Worm (Caenorhabditis elegans) whole organism, L1 larva: ENCODE results near the gene sre-1.

Experiments
- F16B12.6 ChIP-seq: fragments of 150-350 bp; optimal IDR thresholded peaks from 2 replicates; lab custom pipeline; 2014; ENCODE audit warnings: missing biosample characterization, missing genetic modification characterization
- Y116A8C.19 ChIP-seq: sonication (generic microtip); optimal IDR thresholded peaks from 2 replicates; lab custom pipeline; 2016; ENCODE audit warnings: missing compliant biosample characterization, missing genetic modification characterization, borderline replicate concordance
- aha-1 ChIP-seq: fragments of 150-350 bp; optimal IDR thresholded peaks from 2 replicates; lab custom pipeline; 2014; ENCODE audit warnings: missing biosample characterization, missing genetic modification characterization
- aly-2 ChIP-seq: fragments of 150-350 bp; optimal IDR thresholded peaks from 2 replicates; lab custom pipeline; 2014; ENCODE audit warnings: missing biosample characterization, missing genetic modification characterization
- ama-1 ChIP-seq: fragments of 150-350 bp; optimal IDR thresholded peaks from 2 replicates; lab custom pipeline; 2014
- ceh-88 ChIP-seq: fragments of 200-800 bp; sonication (Bioruptor generic); IDR thresholded peaks from 2 replicates; pipeline ENCODE4 v1.3.6; 2022; ENCODE audit warnings: missing genetic modification characterization, missing compliant biosample characterization
- ceh-90 ChIP-seq: sonication (generic microtip); optimal IDR thresholded peaks from 2 replicates; lab custom pipeline; 2016; ENCODE audit warnings: missing genetic modification characterization, missing compliant biosample characterization
- ces-1 ChIP-seq: fragments of 150-350 bp; optimal IDR thresholded peaks from 2 replicates; lab custom pipeline; 2014; ENCODE audit warnings: missing biosample characterization, missing genetic modification reagents, missing genetic modification characterization
- dpl-1 ChIP-seq, 3 experiments: fragments of 150-350 bp in 2 of 3; sonication (generic microtip) in 1 of 3; optimal IDR thresholded peaks; 2 replicates each; lab custom pipeline; 2014 to 2017; ENCODE audit warnings: missing biosample characterization in 3 of 3, missing genetic modification characterization in 3 of 3, missing genetic modification reagents in 3 of 3
- efl-1 ChIP-seq, 4 experiments: fragments of 150-350 bp; optimal IDR thresholded peaks in 3 of 4; peaks in 1 of 4; 1 replicate in 1 of 4; 2 replicates in 3 of 4; lab custom pipeline; 2014; ENCODE audit warnings: missing biosample characterization in 2 of 4, missing genetic modification characterization in 2 of 4, missing genetic modification reagents in 2 of 4
- elt-2 ChIP-seq: sonication (generic microtip); optimal IDR thresholded peaks from 2 replicates; lab custom pipeline; 2016; ENCODE audit warnings: missing genetic modification characterization, mild to moderate bottlenecking, inconsistent platforms, missing compliant biosample characterization, missing genetic modification reagents
- elt-3 ChIP-seq, 6 experiments: fragments of 150-350 bp in 1 of 6; sonication (generic microtip); optimal IDR thresholded peaks; 2 replicates each; lab custom pipeline; 2017 to 2018; ENCODE audit warnings: missing biosample characterization in 6 of 6, missing genetic modification characterization in 6 of 6, inconsistent platforms in 1 of 6
- ets-5 ChIP-seq: fragments of 200-800 bp; sonication (Bioruptor generic); IDR thresholded peaks from 2 replicates; pipeline ENCODE4 v1.3.6; 2022; ENCODE audit warnings: missing genetic modification characterization, missing compliant biosample characterization
- fkh-4 ChIP-seq: sonication (generic microtip); optimal IDR thresholded peaks from 2 replicates; lab custom pipeline; 2016; ENCODE audit warnings: missing compliant biosample characterization, missing genetic modification characterization, borderline replicate concordance
- fos-1 ChIP-seq: fragments of 150-350 bp; optimal IDR thresholded peaks from 2 replicates; lab custom pipeline; 2014; ENCODE audit warnings: missing biosample characterization, missing genetic modification characterization
- hlh-4 ChIP-seq: sonication (generic microtip); optimal IDR thresholded peaks from 2 replicates; lab custom pipeline; 2016; ENCODE audit warnings: mild to moderate bottlenecking, missing genetic modification characterization, missing compliant biosample characterization
- hpl-2 ChIP-seq: fragments of 150-350 bp; optimal IDR thresholded peaks from 2 replicates; lab custom pipeline; 2014; ENCODE audit warnings: missing biosample characterization, missing genetic modification reagents, missing genetic modification characterization
- lin-13 ChIP-seq: fragments of 150-350 bp; optimal IDR thresholded peaks from 2 replicates; lab custom pipeline; 2014; ENCODE audit warnings: missing biosample characterization, missing genetic modification reagents, missing genetic modification characterization
- lin-14 ChIP-seq: fragments of 200-800 bp; sonication (Bioruptor generic); optimal IDR thresholded peaks from 2 replicates; lab custom pipeline; 2018; ENCODE audit warnings: mild to moderate bottlenecking, missing genetic modification characterization, moderate library complexity, missing compliant biosample characterization
- lin-35 ChIP-seq, 2 experiments: fragments of 150-350 bp; optimal IDR thresholded peaks; 2 replicates each; lab custom pipeline; 2014; ENCODE audit warnings: missing biosample characterization in 2 of 2, missing genetic modification characterization in 2 of 2, missing genetic modification reagents in 2 of 2
- mdl-1 ChIP-seq, 2 experiments: fragments of 150-350 bp; optimal IDR thresholded peaks; 2 replicates each; lab custom pipeline; 2014 to 2017; ENCODE audit warnings: missing biosample characterization in 2 of 2, missing genetic modification characterization in 2 of 2, inconsistent platforms in 1 of 2
- mef-2 ChIP-seq: fragments of 150-350 bp; optimal IDR thresholded peaks from 2 replicates; lab custom pipeline; 2014; ENCODE audit warnings: missing biosample characterization, missing genetic modification characterization
- mep-1 ChIP-seq: fragments of 150-350 bp; optimal IDR thresholded peaks from 2 replicates; lab custom pipeline; 2014; ENCODE audit warnings: missing biosample characterization, missing genetic modification characterization
- nhr-11 ChIP-seq: fragments of 150-350 bp; optimal IDR thresholded peaks from 2 replicates; lab custom pipeline; 2014; ENCODE audit warnings: missing biosample characterization, missing genetic modification characterization
- nhr-20 ChIP-seq: sonication (generic microtip); optimal IDR thresholded peaks from 2 replicates; lab custom pipeline; 2016; ENCODE audit warnings: mild to moderate bottlenecking, missing genetic modification characterization, missing compliant biosample characterization
- nhr-237 ChIP-seq: fragments of 150-350 bp; optimal IDR thresholded peaks from 2 replicates; lab custom pipeline; 2014; ENCODE audit warnings: missing biosample characterization, missing genetic modification characterization
- nhr-28 ChIP-seq: fragments of 150-350 bp; optimal IDR thresholded peaks from 2 replicates; lab custom pipeline; 2014; ENCODE audit warnings: missing biosample characterization, missing genetic modification characterization
- nhr-71 ChIP-seq: sonication (generic microtip); optimal IDR thresholded peaks from 2 replicates; lab custom pipeline; 2016; ENCODE audit warnings: mild to moderate bottlenecking, missing genetic modification characterization, moderate library complexity, missing compliant biosample characterization
- nhr-76 ChIP-seq: sonication (generic microtip); optimal IDR thresholded peaks from 2 replicates; lab custom pipeline; 2017; ENCODE audit warnings: missing biosample characterization, missing genetic modification characterization
- nhr-85 ChIP-seq: sonication (generic microtip); peaks from one replicate; lab custom pipeline; 2016; ENCODE audit warnings: missing genetic modification characterization, inconsistent platforms, missing compliant biosample characterization
- nhr-90 ChIP-seq: sonication (generic microtip); optimal IDR thresholded peaks from 2 replicates; lab custom pipeline; 2016; ENCODE audit warnings: mild to moderate bottlenecking, missing genetic modification characterization, missing compliant biosample characterization; ENCODE audit not compliant: poor library complexity
- pag-3 ChIP-seq: sonication (generic microtip); optimal IDR thresholded peaks from 2 replicates; lab custom pipeline; 2017; ENCODE audit warnings: missing genetic modification characterization, mild to moderate bottlenecking, missing compliant biosample characterization, antibody characterized with exemption, borderline replicate concordance; ENCODE audit not compliant: insufficient read depth
- pax-3 ChIP-seq: fragments of 200-800 bp; sonication (Bioruptor generic); optimal IDR thresholded peaks from 2 replicates; lab custom pipeline; 2018; ENCODE audit warnings: mild to moderate bottlenecking, missing genetic modification characterization, moderate library complexity, missing compliant biosample characterization
- pqm-1 ChIP-seq: sonication (generic microtip); optimal IDR thresholded peaks from 3 replicates; lab custom pipeline; 2017; ENCODE audit warnings: missing biosample characterization, missing genetic modification characterization
- snpc-4 ChIP-seq: fragments of 150-350 bp; optimal IDR thresholded peaks from 2 replicates; lab custom pipeline; 2014; ENCODE audit warnings: missing biosample characterization, missing genetic modification characterization
- sox-4 ChIP-seq: sonication (generic microtip); optimal IDR thresholded peaks from 2 replicates; lab custom pipeline; 2016; ENCODE audit warnings: missing genetic modification characterization, missing compliant biosample characterization
- sup-37 ChIP-seq: fragments of 200-800 bp; sonication (Bioruptor generic); optimal IDR thresholded peaks from 2 replicates; lab custom pipeline; 2018; ENCODE audit warnings: mild to moderate bottlenecking, missing genetic modification characterization, missing compliant biosample characterization
- swsn-7 ChIP-seq: sonication (generic microtip); optimal IDR thresholded peaks from 2 replicates; lab custom pipeline; 2016; ENCODE audit warnings: missing genetic modification characterization, missing compliant biosample characterization
- tlp-1 ChIP-seq: fragments of 150-350 bp; optimal IDR thresholded peaks from 2 replicates; lab custom pipeline; 2014; ENCODE audit warnings: missing biosample characterization, missing genetic modification characterization
- unc-130 ChIP-seq: fragments of 150-350 bp; optimal IDR thresholded peaks from 2 replicates; lab custom pipeline; 2017; ENCODE audit warnings: missing biosample characterization, missing genetic modification characterization, inconsistent platforms
- unc-30 ChIP-seq: sonication (generic microtip); optimal IDR thresholded peaks from 2 replicates; lab custom pipeline; 2017; ENCODE audit warnings: missing biosample characterization, missing genetic modification characterization
- unc-86 ChIP-seq: sonication (generic microtip); optimal IDR thresholded peaks from 2 replicates; lab custom pipeline; 2016; ENCODE audit warnings: missing genetic modification characterization, missing compliant biosample characterization
- xbp-1 ChIP-seq: sonication (generic microtip); optimal IDR thresholded peaks from 2 replicates; lab custom pipeline; 2016; ENCODE audit warnings: missing genetic modification characterization, missing compliant biosample characterization
- zag-1 ChIP-seq: fragments of 150-350 bp; optimal IDR thresholded peaks from 2 replicates; lab custom pipeline; 2014; ENCODE audit warnings: missing biosample characterization, missing genetic modification characterization

sre-1 gene

DNA sequence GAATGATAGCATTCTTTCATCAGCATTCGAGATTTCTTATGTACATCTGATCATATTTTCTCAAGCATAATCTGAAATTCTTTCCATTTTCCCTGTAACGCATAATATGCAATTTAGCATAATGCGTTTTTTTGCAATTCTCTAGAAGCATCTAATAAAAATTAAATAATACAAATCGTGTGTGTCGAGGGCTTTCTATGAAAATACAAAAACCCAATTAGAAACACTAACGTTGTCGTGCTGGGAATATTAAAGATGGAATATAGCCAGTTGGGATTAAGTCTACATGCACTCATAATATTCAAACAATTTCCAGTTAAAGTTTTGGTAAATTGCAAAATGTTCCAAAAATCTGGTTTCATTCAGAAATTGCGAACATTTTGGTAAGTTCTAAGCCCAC, 24.9 kb upstream of the sre-1 start, which contains the start of gene F18A1.1:
TSS of gene F18A1.1 (plus strand) at position 301 of the 400 bp plus-strand sequence.
- TF ChIP-seq nhr-85 (tag; lab: Kevin White, UChicago): peak; percentile 56
- no peak for TF ChIP-seq zag-1

DNA sequence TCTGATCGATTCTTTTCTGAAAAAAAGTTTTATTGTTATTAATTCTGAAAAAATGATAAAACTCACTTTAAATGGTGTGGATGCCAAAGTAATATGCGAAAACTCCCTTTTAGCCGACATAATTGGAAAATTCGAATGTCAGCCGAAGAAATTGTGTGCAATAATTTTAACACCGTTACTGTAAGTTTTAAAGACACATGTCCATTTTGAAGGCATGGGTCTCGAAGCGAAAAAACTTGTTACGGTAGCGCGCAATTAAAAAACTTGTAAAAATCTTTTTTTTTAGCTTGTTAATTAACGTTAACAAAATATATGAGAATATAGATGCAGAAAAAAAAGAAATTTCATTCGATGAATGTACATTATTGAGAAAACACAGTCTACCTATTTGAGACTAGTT, 19.1 kb upstream of the sre-1 start, which contains the start of gene pid-1:
TSS of gene pid-1 (minus strand) at position 173 of the 400 bp plus-strand sequence.
- no peak for TF ChIP-seq pax-3
- no peak for TF ChIP-seq elt-2
- no peak for TF ChIP-seq mef-2 (tag; lab: Kevin White, UChicago)
- TF ChIP-seq ceh-88: no peak
- no peak for TF ChIP-seq sup-37 (GFP tag; lab: Kevin White, UChicago)
- no peak for TF ChIP-seq nhr-11 (tag; lab: Kevin White, UChicago)
- no peak for TF ChIP-seq efl-1 (optimal IDR thresholded peaks at IDR 0.05; lab: Kevin White, UChicago)
- no peak for TF ChIP-seq efl-1 (GFP tag; optimal IDR thresholded peaks at IDR 0.05 in 1 of 2; lab: Kevin White, UChicago)
- no peak for TF ChIP-seq sox-4
- no peak for TF ChIP-seq nhr-76
- TF ChIP-seq mdl-1 (tag; optimal IDR thresholded peaks at IDR 0.05; lab: Kevin White, UChicago): no peak

- TF ChIP-seq ama-1 (no peak), elt-2 (peak; percentile 65)
Measured at ce11 chrII:7693929-7694328, 15.6 kb upstream of the sre-1 start, which contains the start of gene nhx-2. Gene nhx-2 (minus strand): TSS chrII:7693957.

DNA sequence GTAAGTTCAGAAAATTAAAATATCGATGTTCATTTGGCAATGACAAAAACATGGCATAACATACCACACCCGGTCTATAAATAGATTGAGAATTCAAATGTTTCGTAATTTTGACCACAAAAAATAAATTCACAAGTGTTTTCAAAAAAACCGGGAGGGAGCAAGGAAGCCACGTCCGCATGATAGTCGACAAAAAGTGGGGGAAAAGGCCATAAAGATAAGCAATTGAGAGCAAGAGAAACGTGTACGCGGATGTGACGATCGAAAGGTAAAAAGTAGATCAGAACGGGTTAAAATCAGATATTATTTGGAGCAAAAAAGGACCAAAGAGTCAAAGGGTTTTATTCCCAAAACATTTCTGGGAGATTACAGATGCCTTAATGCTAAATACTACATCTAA, 14.8 kb upstream of the sre-1 start:
- TF ChIP-seq zag-1: no peak
- TF ChIP-seq elt-2: peak; percentile 56
- TF ChIP-seq, all 84 proteins: peak for 1

- TF ChIP-seq hpl-2 (GFP tag; lab: Kevin White, UChicago) (no peak), mdl-1 (tag; optimal IDR thresholded peaks at IDR 0.05; lab: Kevin White, UChicago) (no peak), nhr-28 (tag; lab: Kevin White, UChicago) (no peak), swsn-7 (no peak), ces-1 (no peak), sox-4 (no peak), ceh-88 (no peak), unc-130 (tag; lab: Kevin White, UChicago) (no peak), pag-3 (tag; lab: Kevin White, UChicago) (no peak), pqm-1 (tag; lab: Kevin White, UChicago) (no peak), nhr-90 (tag; lab: Kevin White, UChicago) (peak; percentile 20), mep-1 (no peak), aha-1 (tag; lab: Kevin White, UChicago) (no peak), xbp-1 (tag; lab: Kevin White, UChicago) (no peak), Y116A8C.19 (tag; lab: Kevin White, UChicago) (no peak), dpl-1 (GFP tag; optimal IDR thresholded peaks at IDR 0.05; lab: Kevin White, UChicago) (no peak), tlp-1 (tag; lab: Kevin White, UChicago) (peak; percentile 36), hlh-4 (no peak), unc-30 (tag; lab: Kevin White, UChicago) (no peak), unc-86 (tag; lab: Kevin White, UChicago) (no peak), F16B12.6 (no peak), lin-13 (GFP tag; lab: Kevin White, UChicago) (no peak), elt-2 (peak; percentile 95), ceh-90 (tag; lab: Kevin White, UChicago) (no peak), ama-1 (no peak), fkh-4 (tag; lab: Kevin White, UChicago) (no peak), ets-5 (GFP tag; lab: Robert Waterston, UW) (no peak), snpc-4 (no peak), mef-2 (tag; lab: Kevin White, UChicago) (no peak), nhr-71 (tag; lab: Kevin White, UChicago) (no peak), lin-14 (peak; percentile 33), fos-1 (tag; lab: Kevin White, UChicago) (no peak), lin-35 (GFP tag; optimal IDR thresholded peaks at IDR 0.05; lab: Kevin White, UChicago) (peak in 1 of 2 experiments; percentile 24), nhr-20 (tag; lab: Kevin White, UChicago) (peak; percentile 24), sup-37 (GFP tag; lab: Kevin White, UChicago) (no peak), nhr-237 (no peak), elt-3 (tag; optimal IDR thresholded peaks at IDR 0.05; lab: Kevin White, UChicago) (no peak), nhr-76 (no peak), aly-2 (tag; lab: Kevin White, UChicago) (no peak)
Measured at ce11 chrII:7695636-7696035, 13.9 kb upstream of the sre-1 start.
